Fruit fly (Drosophila melanogaster): ENCODE data around the gene Cdlc2.

Cdlc2 gene

DNA sequence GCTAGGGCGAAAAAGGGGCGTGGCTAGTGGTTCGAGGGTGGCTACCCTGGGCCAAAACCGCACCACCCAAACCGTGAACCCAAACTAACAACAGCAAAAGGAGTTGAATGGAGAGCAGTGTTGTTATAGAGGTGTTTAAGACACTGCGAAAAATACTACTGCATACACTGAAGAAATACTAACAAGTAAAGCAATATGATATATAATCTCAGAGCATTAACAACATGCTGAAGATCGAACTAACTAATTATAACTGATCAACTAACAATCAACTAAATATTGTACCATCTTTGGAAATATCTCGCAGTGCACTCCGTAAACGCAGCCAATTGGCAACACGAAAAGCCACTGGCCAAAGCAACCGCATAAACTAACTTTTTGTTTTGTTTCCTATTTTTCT lies 49.4 kb downstream of the Cdlc2 start:
- TF ChIP-seq topi (GFP tag; optimal IDR thresholded peaks at IDR 0.05) (no peak), ss (GFP tag; optimal IDR thresholded peaks at IDR 0.05) (no peak), CG6854 (GFP tag; optimal IDR thresholded peaks at IDR 0.05) (no peak), CG11902 (GFP tag; optimal IDR thresholded peaks at IDR 0.05) (no peak), acj6 (GFP tag; optimal IDR thresholded peaks at IDR 0.05) (no peak), Hr38 (GFP tag; optimal IDR thresholded peaks at IDR 0.05) (no peak), Eip93F (GFP tag; optimal IDR thresholded peaks at IDR 0.05) (no peak), OdsH (GFP tag; optimal IDR thresholded peaks at IDR 0.05) (peak; percentile 28), CG11762 (GFP tag; optimal IDR thresholded peaks at IDR 0.05; ENCODE audit: insufficient read depth) (no peak), Sox14 (GFP tag; optimal IDR thresholded peaks at IDR 0.05) (no peak), CG6792 (GFP tag; optimal IDR thresholded peaks at IDR 0.05) (no peak), dac (GFP tag; optimal IDR thresholded peaks at IDR 0.05) (no peak), Lpt (GFP tag; optimal IDR thresholded peaks at IDR 0.05) (no peak), CG7368 (GFP tag; optimal IDR thresholded peaks at IDR 0.05) (no peak), Hr4 (GFP tag; optimal IDR thresholded peaks at IDR 0.05) (peak; percentile 34), lz (GFP tag; optimal IDR thresholded peaks at IDR 0.05) (no peak), cyc (GFP tag; optimal IDR thresholded peaks at IDR 0.05) (no peak), CG10631 (GFP tag; optimal IDR thresholded peaks at IDR 0.05) (no peak), spab (GFP tag; optimal IDR thresholded peaks at IDR 0.05) (no peak), pdm3 (GFP tag; optimal IDR thresholded peaks at IDR 0.05) (peak; percentile 24), net (GFP tag; optimal IDR thresholded peaks at IDR 0.05) (no peak), CG15336 (GFP tag; IDR thresholded peaks at IDR 0.05) (peak; percentile 39; the same call in 1 of the 2 replicates), Eip78C (GFP tag) (peak; percentile 52), eg (GFP tag; IDR thresholded peaks at IDR 0.05) (0 out of 3 replicates have a peak, but pooled peaks have one; percentile 37), achi (GFP tag; optimal IDR thresholded peaks at IDR 0.05) (peak; percentile 26), Gug (GFP tag; IDR thresholded peaks at IDR 0.05) (no peak), CG6808 (GFP tag; optimal IDR thresholded peaks at IDR 0.05) (no peak), fd85E (GFP tag; optimal IDR thresholded peaks at IDR 0.05) (no peak), CG6163 (GFP tag; IDR thresholded peaks at IDR 0.05) (peak; percentile 49; the same call in 2 of the 3 replicates), fd59A (GFP tag; optimal IDR thresholded peaks at IDR 0.05) (no peak), CG16779 (tag; optimal IDR thresholded peaks at IDR 0.05) (no peak), Blimp-1 (GFP tag; optimal IDR thresholded peaks at IDR 0.05) (no peak), Met (GFP tag; optimal IDR thresholded peaks at IDR 0.05) (peak; percentile 19), CG32006 (GFP tag; optimal IDR thresholded peaks at IDR 0.05) (peak; percentile 46), CG4318 (GFP tag; optimal IDR thresholded peaks at IDR 0.05) (no peak), Smox (GFP tag; optimal IDR thresholded peaks at IDR 0.05) (peak; percentile 5), vri (GFP tag; optimal IDR thresholded peaks at IDR 0.05) (no peak), esn (GFP tag; optimal IDR thresholded peaks at IDR 0.05) (peak; percentile 3), CG31627 (GFP tag; optimal IDR thresholded peaks at IDR 0.05) (no peak), Sox102F (GFP tag; optimal IDR thresholded peaks at IDR 0.05) (no peak), CG34406 (GFP tag; optimal IDR thresholded peaks at IDR 0.05) (no peak), CG11294 (GFP tag; IDR thresholded peaks at IDR 0.05) (no peak), Hr39 (GFP tag; optimal IDR thresholded peaks at IDR 0.05) (peak; percentile 19), CG9139 (GFP tag; optimal IDR thresholded peaks at IDR 0.05) (no peak), CG1621 (tag; optimal IDR thresholded peaks at IDR 0.05) (no peak), Eip75B (GFP tag; optimal IDR thresholded peaks at IDR 0.05) (no peak), CG3032 (tag; optimal IDR thresholded peaks at IDR 0.05) (no peak), salr (GFP tag; optimal IDR thresholded peaks at IDR 0.05) (no peak), CG10669 (GFP tag; optimal IDR thresholded peaks at IDR 0.05) (no peak), Ets96B (tag; optimal IDR thresholded peaks at IDR 0.05) (peak; percentile 17), CG8119 (GFP tag; IDR thresholded peaks at IDR 0.05) (peak; percentile 38; the same call in 1 of the 3 replicates), CG8632 (GFP tag; optimal IDR thresholded peaks at IDR 0.05) (no peak), CG3919 (GFP tag; optimal IDR thresholded peaks at IDR 0.05) (peak; percentile 44)

All from whole organism, prepupa.